Worm (Caenorhabditis elegans) whole organism, mixed stage, embryonic: Measurements from ENCODE around the gene srh-159.

Source experiments
- bed-3 ChIP-seq: fragments of 200-800 bp; sonication (Bioruptor generic); optimal IDR thresholded peaks from 3 replicates; lab custom pipeline; 2018; ENCODE audit warnings: mild to moderate bottlenecking, missing genetic modification characterization, moderate library complexity, missing compliant biosample characterization
- drap-1 ChIP-seq: fragments of 200-800 bp; sonication (Bioruptor generic); optimal IDR thresholded peaks from 3 replicates; lab custom pipeline; 2018; ENCODE audit warnings: mild to moderate bottlenecking, missing genetic modification characterization, missing compliant biosample characterization
- elt-1 ChIP-seq: sonication (generic microtip); optimal IDR thresholded peaks from 2 replicates; lab custom pipeline; 2017; ENCODE audit warnings: missing genetic modification characterization, mild to moderate bottlenecking, missing compliant biosample characterization, antibody characterized with exemption, moderate library complexity, borderline replicate concordance; ENCODE audit not compliant: insufficient read depth
- nhr-237 ChIP-seq: fragments of 150-350 bp; optimal IDR thresholded peaks from 2 replicates; lab custom pipeline; 2014; ENCODE audit warnings: missing biosample characterization, missing genetic modification characterization
- unc-62 ChIP-seq: fragments of 150-350 bp; optimal IDR thresholded peaks from 2 replicates; lab custom pipeline; 2014; ENCODE audit warnings: missing biosample characterization, missing genetic modification reagents, missing genetic modification characterization

DNA sequence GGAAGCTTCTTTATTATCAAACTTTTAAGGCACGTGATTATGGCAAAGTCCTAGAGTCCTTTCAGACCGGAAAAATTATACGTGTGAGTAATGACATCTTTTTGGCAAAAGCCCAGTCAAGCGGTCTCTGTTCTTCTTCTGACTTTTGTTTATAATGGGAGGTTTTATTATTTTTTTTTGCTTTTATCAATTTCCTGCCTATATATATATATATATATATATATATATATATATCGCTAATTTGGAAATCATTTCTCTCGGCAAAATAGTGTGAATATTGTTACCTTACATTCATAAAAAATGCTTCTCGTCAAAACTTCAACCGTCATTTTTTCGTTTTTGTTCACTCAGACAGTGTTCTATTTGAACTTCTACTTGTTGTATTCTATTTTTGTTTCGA lies 35.5 kb downstream of the srh-159 start, which contains the start of gene srbc-62:
- TF ChIP-seq elt-1 (tag; lab: Kevin White, UChicago) (no peak), drap-1 (no peak), unc-62 (GFP tag; lab: Kevin White, UChicago) (no peak), bed-3 (GFP tag; lab: Kevin White, UChicago) (no peak), nhr-237 (tag; lab: Kevin White, UChicago) (no peak)
